Worm (Caenorhabditis elegans) whole organism, L4 larva: Measurements from ENCODE around the gene eef-1G.

ENCODE experiments used
- D1046.2 ChIP-seq: fragments of 200-800 bp; sonication (Bioruptor generic); IDR thresholded peaks from 2 replicates; pipeline ENCODE4 v1.3.6; 2022; ENCODE audit warnings: missing genetic modification characterization, missing compliant biosample characterization
- F10B5.3 ChIP-seq: sonication (generic microtip); optimal IDR thresholded peaks from 2 replicates; lab custom pipeline; 2016; ENCODE audit warnings: mild to moderate bottlenecking, missing genetic modification characterization, missing compliant biosample characterization
- F26F4.8 ChIP-seq: fragments of 200-800 bp; sonication (Bioruptor generic); conservative IDR thresholded peaks from 2 replicates; pipeline ENCODE4 v1.3.6; 2022; ENCODE audit warnings: missing genetic modification characterization, missing compliant biosample characterization
- F37D6.2 ChIP-seq: sonication (generic microtip); optimal IDR thresholded peaks from 2 replicates; lab custom pipeline; 2016; ENCODE audit warnings: mild to moderate bottlenecking, missing genetic modification characterization, missing compliant biosample characterization
- F49E8.2 ChIP-seq: sonication (generic microtip); optimal IDR thresholded peaks from 2 replicates; lab custom pipeline; 2016; ENCODE audit warnings: missing compliant biosample characterization, mild to moderate bottlenecking, missing genetic modification characterization, borderline replicate concordance
- R02D3.7 ChIP-seq: fragments of 150-350 bp; sonication (generic microtip); optimal IDR thresholded peaks from 3 replicates; lab custom pipeline; 2014; ENCODE audit warnings: missing biosample characterization, missing genetic modification characterization
- T20F7.1 ChIP-seq: fragments of 200-800 bp; sonication (Bioruptor generic); optimal IDR thresholded peaks from 2 replicates; lab custom pipeline; 2018; ENCODE audit warnings: mild to moderate bottlenecking, missing genetic modification characterization, missing compliant biosample characterization
- T26A8.4 ChIP-seq: fragments of 200-800 bp; sonication (Bioruptor generic); IDR thresholded peaks from 2 replicates; pipeline ENCODE4 v1.3.6; 2022; ENCODE audit warnings: missing genetic modification characterization, missing compliant biosample characterization
- Y5F2A.4 ChIP-seq: fragments of 200-800 bp; sonication (Bioruptor generic); optimal IDR thresholded peaks from 2 replicates; lab custom pipeline; 2018; ENCODE audit warnings: mild to moderate bottlenecking, missing genetic modification characterization, missing compliant biosample characterization
- attf-4 ChIP-seq: sonication (generic microtip); optimal IDR thresholded peaks from 3 replicates; lab custom pipeline; 2017; ENCODE audit warnings: missing biosample characterization, missing genetic modification characterization
- ceh-28 ChIP-seq: fragments of 150-350 bp; optimal IDR thresholded peaks from 2 replicates; lab custom pipeline; 2014; ENCODE audit warnings: missing biosample characterization, missing genetic modification reagents, missing genetic modification characterization
- ceh-82 ChIP-seq: sonication (generic microtip); optimal IDR thresholded peaks from 2 replicates; lab custom pipeline; 2017; ENCODE audit warnings: missing biosample characterization, missing genetic modification characterization
- ces-1 ChIP-seq: fragments of 150-350 bp; sonication (generic microtip); optimal IDR thresholded peaks from 4 replicates; lab custom pipeline; 2014; ENCODE audit warnings: missing biosample characterization, missing genetic modification reagents, missing genetic modification characterization
- daf-12 ChIP-seq: fragments of 150-350 bp; optimal IDR thresholded peaks from 2 replicates; lab custom pipeline; 2014; ENCODE audit warnings: missing biosample characterization, missing genetic modification reagents, missing genetic modification characterization
- daf-16 ChIP-seq, 3 experiments: sonication (generic microtip); optimal IDR thresholded peaks; 2 replicates each; lab custom pipeline; 2016 to 2017; ENCODE audit warnings: missing genetic modification characterization in 3 of 3, missing genetic modification reagents in 3 of 3, mild to moderate bottlenecking in 2 of 3, missing compliant biosample characterization in 2 of 3, missing biosample characterization in 1 of 3, moderate library complexity in 1 of 3
- duxl-1 ChIP-seq: sonication (generic microtip); optimal IDR thresholded peaks from 2 replicates; lab custom pipeline; 2016; ENCODE audit warnings: mild to moderate bottlenecking, missing genetic modification characterization, moderate library complexity, missing compliant biosample characterization; ENCODE audit not compliant: poor library complexity
- dve-1 ChIP-seq: sonication (generic microtip); optimal IDR thresholded peaks from 2 replicates; lab custom pipeline; 2017; ENCODE audit warnings: antibody characterized with exemption, mild to moderate bottlenecking, missing genetic modification characterization, missing compliant biosample characterization; ENCODE audit not compliant: insufficient read depth
- egl-43 ChIP-seq: fragments of 200-800 bp; sonication (Bioruptor generic); IDR thresholded peaks from 2 replicates; pipeline ENCODE4 v1.3.6; 2022; ENCODE audit warnings: missing genetic modification reagents, missing genetic modification characterization, missing compliant biosample characterization
- hlh-11 ChIP-seq: fragments of 200-800 bp; sonication (Bioruptor generic); optimal IDR thresholded peaks from 2 replicates; lab custom pipeline; 2018; ENCODE audit warnings: mild to moderate bottlenecking, missing genetic modification characterization, missing compliant biosample characterization
- jun-1 ChIP-seq: fragments of 150-350 bp; optimal IDR thresholded peaks from 2 replicates; lab custom pipeline; 2014; ENCODE audit warnings: missing biosample characterization, missing genetic modification reagents, missing genetic modification characterization
- lin-13 ChIP-seq: fragments of 150-350 bp; optimal IDR thresholded peaks from 2 replicates; lab custom pipeline; 2014; ENCODE audit warnings: missing biosample characterization, missing genetic modification reagents, missing genetic modification characterization
- lin-29 ChIP-seq: fragments of 200-800 bp; sonication (Bioruptor generic); IDR thresholded peaks from 2 replicates; pipeline ENCODE4 v1.3.6; 2022; ENCODE audit warnings: missing genetic modification reagents, missing genetic modification characterization, missing compliant biosample characterization
- lin-39 ChIP-seq: fragments of 150-350 bp; optimal IDR thresholded peaks from 2 replicates; lab custom pipeline; 2014; ENCODE audit warnings: missing biosample characterization, missing genetic modification reagents, missing genetic modification characterization
- lir-3 ChIP-seq: sonication (generic microtip); optimal IDR thresholded peaks from 2 replicates; lab custom pipeline; 2016; ENCODE audit warnings: mild to moderate bottlenecking, missing genetic modification characterization, missing compliant biosample characterization
- lsy-2 ChIP-seq, 2 experiments: fragments of 150-350 bp in 1 of 2; sonication (generic microtip) in 1 of 2; optimal IDR thresholded peaks; 2 replicates each; lab custom pipeline; 2014 to 2017; ENCODE audit warnings: missing biosample characterization in 2 of 2, missing genetic modification characterization in 2 of 2
- mdl-1 ChIP-seq, 2 experiments: fragments of 150-350 bp in 1 of 2; sonication (generic microtip) in 1 of 2; optimal IDR thresholded peaks; 2 replicates each; lab custom pipeline; 2014 to 2017; ENCODE audit warnings: missing biosample characterization in 2 of 2, missing genetic modification characterization in 2 of 2
- mes-2 ChIP-seq: sonication (generic microtip); optimal IDR thresholded peaks from 2 replicates; lab custom pipeline; 2016; ENCODE audit warnings: missing genotype, mild to moderate bottlenecking, missing genetic modification characterization, missing compliant biosample characterization; ENCODE audit not compliant: poor library complexity, severe bottlenecking
- mxl-2 ChIP-seq: fragments of 200-800 bp; sonication (Bioruptor generic); conservative IDR thresholded peaks from 2 replicates; pipeline ENCODE4 v1.3.6; 2022; ENCODE audit warnings: missing genetic modification reagents, missing genetic modification characterization, missing compliant biosample characterization
- nhr-11 ChIP-seq: fragments of 150-350 bp; optimal IDR thresholded peaks from 2 replicates; lab custom pipeline; 2014; ENCODE audit warnings: missing biosample characterization, missing genetic modification characterization
- nhr-111 ChIP-seq: fragments of 200-800 bp; sonication (Bioruptor generic); optimal IDR thresholded peaks from 2 replicates; lab custom pipeline; 2018; ENCODE audit warnings: mild to moderate bottlenecking, missing genetic modification characterization, missing compliant biosample characterization
- nhr-237 ChIP-seq: sonication (generic microtip); optimal IDR thresholded peaks from 2 replicates; lab custom pipeline; 2017; ENCODE audit warnings: missing biosample characterization, missing genetic modification characterization
- nhr-28 ChIP-seq: fragments of 150-350 bp; optimal IDR thresholded peaks from 2 replicates; lab custom pipeline; 2014; ENCODE audit warnings: missing biosample characterization, missing genetic modification characterization
- nhr-41 ChIP-seq: fragments of 200-800 bp; sonication (Bioruptor generic); IDR thresholded peaks from 2 replicates; pipeline ENCODE4 v1.3.6; 2022; ENCODE audit warnings: missing genetic modification reagents, missing genetic modification characterization, missing compliant biosample characterization
- nhr-42 ChIP-seq: fragments of 200-800 bp; sonication (Bioruptor generic); IDR thresholded peaks from 2 replicates; pipeline ENCODE4 v1.3.6; 2022; ENCODE audit warnings: missing genetic modification characterization, missing compliant biosample characterization
- nhr-6 ChIP-seq: fragments of 150-350 bp; optimal IDR thresholded peaks from 2 replicates; lab custom pipeline; 2014; ENCODE audit warnings: missing biosample characterization, missing genetic modification characterization
- nhr-76 ChIP-seq: fragments of 150-350 bp; optimal IDR thresholded peaks from 2 replicates; lab custom pipeline; 2014; ENCODE audit warnings: missing biosample characterization, missing genetic modification characterization
- nhr-77 ChIP-seq: fragments of 150-350 bp; optimal IDR thresholded peaks from 2 replicates; lab custom pipeline; 2014; ENCODE audit warnings: missing biosample characterization, missing genetic modification characterization
- php-3 ChIP-seq: fragments of 200-800 bp; sonication (Bioruptor generic); IDR thresholded peaks from 2 replicates; pipeline ENCODE4 v1.3.6; 2022; ENCODE audit warnings: missing genetic modification reagents, missing genetic modification characterization, missing compliant biosample characterization
- pqm-1 ChIP-seq: sonication (generic microtip); optimal IDR thresholded peaks from 2 replicates; lab custom pipeline; 2017; ENCODE audit warnings: missing biosample characterization, missing genetic modification characterization
- sdz-12 ChIP-seq: fragments of 200-800 bp; sonication (Bioruptor generic); optimal IDR thresholded peaks from 2 replicates; lab custom pipeline; 2018; ENCODE audit warnings: mild to moderate bottlenecking, missing genetic modification characterization, missing compliant biosample characterization
- set-16 ChIP-seq: fragments of 200-800 bp; sonication (Bioruptor generic); IDR thresholded peaks from 2 replicates; pipeline ENCODE4 v1.3.6; 2022; ENCODE audit warnings: missing genetic modification reagents, missing genetic modification characterization, missing compliant biosample characterization
- snpc-1.2 ChIP-seq: fragments of 200-800 bp; sonication (Bioruptor generic); IDR thresholded peaks from 2 replicates; pipeline ENCODE4 v1.3.6; 2022; ENCODE audit warnings: missing genetic modification reagents, missing genetic modification characterization, missing compliant biosample characterization
- snpc-4 ChIP-seq: fragments of 150-350 bp; optimal IDR thresholded peaks from 2 replicates; lab custom pipeline; 2014; ENCODE audit warnings: missing biosample characterization, missing genetic modification characterization
- spr-1 ChIP-seq: sonication (generic microtip); optimal IDR thresholded peaks from 2 replicates; lab custom pipeline; 2016; ENCODE audit warnings: mild to moderate bottlenecking, missing genetic modification characterization, missing compliant biosample characterization
- tra-1 ChIP-seq: fragments of 200-800 bp; sonication (Bioruptor generic); IDR thresholded peaks from 2 replicates; pipeline ENCODE4 v1.3.6; 2022; ENCODE audit warnings: missing genetic modification reagents, missing genetic modification characterization, missing compliant biosample characterization
- unc-130 ChIP-seq: sonication (generic microtip); optimal IDR thresholded peaks from 2 replicates; lab custom pipeline; 2016; ENCODE audit warnings: missing genetic modification reagents, missing genetic modification characterization, missing compliant biosample characterization
- zag-1 ChIP-seq: fragments of 150-350 bp; optimal IDR thresholded peaks from 2 replicates; lab custom pipeline; 2014; ENCODE audit warnings: missing biosample characterization, missing genetic modification characterization
- zfp-2 ChIP-seq: sonication (generic microtip); optimal IDR thresholded peaks from 2 replicates; lab custom pipeline; 2016; ENCODE audit warnings: mild to moderate bottlenecking, missing genetic modification characterization, missing compliant biosample characterization
- zfp-3 ChIP-seq: fragments of 200-800 bp; sonication (Bioruptor generic); conservative IDR thresholded peaks from 2 replicates; pipeline ENCODE4 v1.3.6; 2022; ENCODE audit warnings: missing genetic modification reagents, missing genetic modification characterization, missing compliant biosample characterization
- zip-11 ChIP-seq: fragments of 200-800 bp; sonication (Bioruptor generic); IDR thresholded peaks from 2 replicates; pipeline ENCODE4 v1.3.6; 2022; ENCODE audit warnings: missing genetic modification characterization, missing compliant biosample characterization
- ztf-7 ChIP-seq: fragments of 150-350 bp; optimal IDR thresholded peaks from 2 replicates; lab custom pipeline; 2014; ENCODE audit warnings: missing biosample characterization, missing genetic modification characterization

The eef-1G gene

ce11 chrV:10965501-10965900 is at the start of gene eef-1G, which contains the start of gene ctf-4 (continued):
- TF ChIP-seq pqm-1 (tag; lab: Kevin White, UChicago) (peak; percentile 78), nhr-6 (tag; lab: Kevin White, UChicago) (peak; percentile 97), spr-1 (tag; lab: Kevin White, UChicago) (peak; percentile 88), ceh-82 (no peak), ceh-28 (tag; lab: Kevin White, UChicago) (no peak), set-16 (peak; percentile 31), snpc-1.2 (GFP tag; lab: Robert Waterston, UW) (peak; percentile 71; the same call in 1 of the 2 replicates), duxl-1 (tag; lab: Kevin White, UChicago) (peak; percentile 92), F10B5.3 (tag; lab: Kevin White, UChicago) (peak; percentile 79), zfp-3 (peak; percentile 83), nhr-76 (tag; lab: Kevin White, UChicago) (peak; percentile 18), attf-4 (tag; lab: Kevin White, UChicago) (no peak), nhr-237 (tag; lab: Kevin White, UChicago) (peak; percentile 12), R02D3.7 (tag; lab: Kevin White, UChicago) (no peak), snpc-4 (tag; lab: Kevin White, UChicago) (peak; percentile 32), lin-29 (peak; percentile 86), ces-1 (GFP tag; lab: Kevin White, UChicago) (no peak), Y5F2A.4 (GFP tag; lab: Kevin White, UChicago) (peak; percentile 28), mdl-1 (tag; optimal IDR thresholded peaks at IDR 0.05; lab: Kevin White, UChicago) (peak in 1 of 2 experiments; percentile 76), daf-12 (tag; lab: Kevin White, UChicago) (no peak), lin-39 (tag; lab: Kevin White, UChicago) (no peak), mes-2 (tag; lab: Kevin White, UChicago) (peak; percentile 93), egl-43 (GFP tag; lab: Robert Waterston, UW) (peak; percentile 60; the same call in 1 of the 2 replicates), nhr-77 (tag; lab: Kevin White, UChicago) (peak; percentile 98), unc-130 (GFP tag; lab: Kevin White, UChicago) (peak; percentile 84), F37D6.2 (tag; lab: Kevin White, UChicago) (peak; percentile 86), T20F7.1 (peak; percentile 91), zfp-2 (tag; lab: Kevin White, UChicago) (peak; percentile 84), dve-1 (tag; lab: Kevin White, UChicago) (peak; percentile 98), php-3 (GFP tag; lab: Robert Waterston, UW) (peak; percentile 82), T26A8.4 (GFP tag; lab: Robert Waterston, UW) (peak; percentile 95), zip-11 (GFP tag; lab: Robert Waterston, UW) (no peak), lin-13 (GFP tag; lab: Kevin White, UChicago) (peak; percentile 92), nhr-28 (tag; lab: Kevin White, UChicago) (peak; percentile 97), nhr-11 (peak; percentile 98), ztf-7 (no peak), D1046.2 (GFP tag; lab: Robert Waterston, UW) (no peak), nhr-41 (0 out of 2 replicates have a peak, but pooled peaks have one; percentile 23), F49E8.2 (tag; lab: Kevin White, UChicago) (peak; percentile 51), F26F4.8 (GFP tag; lab: Robert Waterston, UW) (no peak), nhr-111 (GFP tag; lab: Kevin White, UChicago) (no peak), zag-1 (tag; lab: Kevin White, UChicago) (no peak), lir-3 (tag; lab: Kevin White, UChicago) (peak; percentile 6), daf-16 (GFP tag; optimal IDR thresholded peaks at IDR 0.05; lab: Kevin White, UChicago) (peak; percentile 64 to 89), daf-16 (tag; optimal IDR thresholded peaks at IDR 0.05; lab: Kevin White, UChicago) (peak; percentile 86), jun-1 (tag; lab: Kevin White, UChicago) (peak; percentile 84), tra-1 (GFP tag; lab: Robert Waterston, UW) (peak; percentile 85; the same call in 1 of the 2 replicates), hlh-11 (peak; percentile 98), sdz-12 (GFP tag; lab: Kevin White, UChicago) (no peak), nhr-42 (GFP tag; lab: Robert Waterston, UW) (peak; percentile 87; the same call in 1 of the 2 replicates), lsy-2 (tag; optimal IDR thresholded peaks at IDR 0.05; lab: Kevin White, UChicago) (peak; percentile 71 to 96), mxl-2 (GFP tag; lab: Robert Waterston, UW) (no peak)
